Worm (Caenorhabditis elegans): ENCODE measurements around the gene snpc-3.1.
"Not testable (repeated sequence)": the region's sequence is repeated elsewhere in the genome, so short reads cannot be mapped to it uniquely, and the experiment has no call there.

The snpc-3.1 gene

DNA sequence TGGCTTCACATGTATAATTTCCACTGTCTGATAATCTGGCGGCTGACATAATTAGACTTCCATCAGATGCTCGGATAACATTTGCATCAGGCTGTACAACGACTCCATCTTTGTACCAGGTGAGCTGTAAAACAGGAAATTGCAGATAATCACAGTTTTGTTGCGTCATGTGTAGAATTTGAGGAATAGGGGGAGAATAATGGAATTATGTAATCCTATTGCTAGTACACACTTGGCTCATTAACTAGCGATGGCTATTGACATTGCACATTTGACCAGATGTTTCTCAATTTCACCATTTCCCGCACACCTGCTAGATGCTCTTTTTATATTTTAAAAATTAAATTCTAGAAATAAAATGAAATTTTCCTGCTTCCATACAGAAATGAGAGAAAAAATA lies 15.4 kb upstream of the snpc-3.1 start:
- TF ChIP-seq nhr-12 (tag; optimal IDR thresholded peaks at IDR 0.05) = no peak
- TF ChIP-seq unc-120 (tag; optimal IDR thresholded peaks at IDR 0.05; ENCODE audit: poor library complexity, severe bottlenecking) = no peak
- peak; percentile 32 for TF ChIP-seq cnd-1 (tag; optimal IDR thresholded peaks at IDR 0.05)
- no peak for TF ChIP-seq pha-4 (tag; optimal IDR thresholded peaks at IDR 0.05)
- no peak for TF ChIP-seq unc-39 (tag; optimal IDR thresholded peaks at IDR 0.05)
- TF ChIP-seq ceh-83 (GFP tag; optimal IDR thresholded peaks at IDR 0.05) = no peak
- TF ChIP-seq nhr-2 (tag; optimal IDR thresholded peaks at IDR 0.05) = peak; percentile 81
- TF ChIP-seq ceh-43 (GFP tag; optimal IDR thresholded peaks at IDR 0.05) = no peak
- peak; percentile 95 for TF ChIP-seq ces-1 (GFP tag; optimal IDR thresholded peaks at IDR 0.05)
- TF ChIP-seq bed-3 (GFP tag; optimal IDR thresholded peaks at IDR 0.05) = no peak
- TF ChIP-seq zip-8 (tag; optimal IDR thresholded peaks at IDR 0.05) = peak; percentile 89

DNA sequence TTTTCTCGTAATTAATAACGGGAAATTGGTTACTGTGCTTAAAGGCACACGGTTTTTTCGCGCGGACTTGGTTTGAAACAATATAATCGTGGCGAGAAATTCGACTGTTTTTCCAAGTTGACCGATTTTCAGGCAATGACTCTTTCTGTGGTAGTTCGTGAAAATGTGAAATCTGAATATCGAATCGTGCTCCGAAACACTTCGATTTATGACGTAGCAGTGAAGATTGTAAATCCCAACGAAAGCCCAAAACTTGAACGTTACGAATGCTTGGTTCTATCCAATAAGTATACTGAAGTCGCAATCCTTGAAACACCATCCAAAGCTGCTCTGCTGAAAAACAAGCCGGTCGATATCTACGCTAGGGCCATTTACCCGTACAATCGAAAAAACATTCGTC lies 8.0 kb upstream of the snpc-3.1 start:
- TF ChIP-seq unc-120 (tag; optimal IDR thresholded peaks at IDR 0.05; ENCODE audit: poor library complexity, severe bottlenecking) = no peak
- TF ChIP-seq snpc-4 (tag; optimal IDR thresholded peaks at IDR 0.05) = no peak
- no peak for TF ChIP-seq bed-3 (GFP tag; optimal IDR thresholded peaks at IDR 0.05)
- TF ChIP-seq mep-1 (tag; optimal IDR thresholded peaks at IDR 0.05) = no peak

DNA sequence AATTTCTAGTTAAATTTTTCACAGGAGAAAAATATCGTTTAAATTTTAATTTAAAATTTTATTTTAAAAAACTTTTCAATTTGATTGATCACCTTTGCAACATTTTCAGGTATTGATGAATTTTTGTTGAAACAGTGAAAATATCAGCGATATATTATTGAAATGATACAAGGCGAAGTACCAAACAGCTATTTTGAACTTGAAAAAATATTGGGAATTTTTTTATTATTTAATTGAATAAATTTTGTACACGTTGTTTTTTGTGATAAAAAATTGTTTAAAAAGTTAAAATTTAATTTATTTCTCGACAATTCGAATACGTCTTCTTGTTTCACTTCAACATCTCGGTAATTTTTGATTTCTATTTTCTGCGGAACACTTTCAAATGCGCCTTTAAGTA lies 7.6 kb upstream of the snpc-3.1 start, which contains the start of gene B0273.1:
Gene B0273.1, plus strand, starts transcription at position 301 of the 400 bp plus-strand sequence.
- TF ChIP-seq mls-2 (tag; optimal IDR thresholded peaks at IDR 0.05) (no peak), hlh-1 (tag; optimal IDR thresholded peaks at IDR 0.05) (no peak), nhr-237 (tag; optimal IDR thresholded peaks at IDR 0.05) (no peak), nhr-2 (tag; optimal IDR thresholded peaks at IDR 0.05) (no peak), mep-1 (tag; optimal IDR thresholded peaks at IDR 0.05) (no peak), zip-8 (tag; optimal IDR thresholded peaks at IDR 0.05) (no peak), drap-1 (GFP tag; optimal IDR thresholded peaks at IDR 0.05) (no peak), cnd-1 (tag; optimal IDR thresholded peaks at IDR 0.05) (no peak), unc-62 (GFP tag; optimal IDR thresholded peaks at IDR 0.05) (no peak), unc-39 (tag; optimal IDR thresholded peaks at IDR 0.05) (no peak), blmp-1 (tag; optimal IDR thresholded peaks at IDR 0.05) (no peak)

DNA sequence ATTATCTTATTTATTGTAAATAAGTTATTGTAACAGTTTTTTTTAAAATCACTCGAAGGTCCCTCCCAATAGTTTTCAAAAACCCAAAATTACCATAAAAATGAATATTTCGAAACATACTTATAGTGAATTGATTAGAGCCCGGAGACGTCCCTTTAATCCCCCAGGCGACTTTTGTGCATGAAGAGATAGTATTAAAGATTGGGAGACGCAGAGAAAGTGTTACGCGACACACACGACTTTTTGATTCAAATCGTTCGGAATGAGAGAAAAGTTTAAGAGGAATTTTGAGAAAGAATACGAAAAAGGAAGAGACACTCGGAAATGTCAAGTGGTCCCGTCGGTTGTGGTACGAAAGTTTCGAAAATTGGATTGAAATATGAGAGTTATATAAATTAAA lies 7.1 kb upstream of the snpc-3.1 start:
- TF ChIP-seq nhr-76 (tag; optimal IDR thresholded peaks at IDR 0.05) = no peak
- peak; percentile 28 for TF ChIP-seq ces-1 (GFP tag; optimal IDR thresholded peaks at IDR 0.05)

DNA sequence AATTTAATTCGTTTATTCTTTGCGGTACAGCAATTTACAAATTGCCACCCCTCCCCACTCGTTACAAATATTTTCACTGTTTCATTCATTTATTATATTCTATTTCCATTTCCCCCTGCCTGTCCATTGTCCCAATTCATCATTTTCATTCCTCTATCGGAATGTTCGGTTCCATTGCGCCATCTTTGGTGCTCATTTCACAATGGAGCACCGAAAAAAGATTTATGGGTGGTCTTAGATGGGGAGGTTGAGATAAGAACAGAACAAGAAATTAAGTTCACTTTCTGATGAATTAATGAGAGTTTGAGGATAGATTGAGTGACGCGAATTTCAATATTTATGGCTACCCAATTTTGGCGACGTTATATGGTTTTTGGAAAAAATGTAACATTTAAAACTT lies 6.1 kb upstream of the snpc-3.1 start:
- TF ChIP-seq drap-1 (GFP tag; optimal IDR thresholded peaks at IDR 0.05) = no peak
- TF ChIP-seq ham-2 (GFP tag; optimal IDR thresholded peaks at IDR 0.05) = no peak
- TF ChIP-seq sem-2 (GFP tag; optimal IDR thresholded peaks at IDR 0.05) = no peak
- TF ChIP-seq pha-4 (tag; optimal IDR thresholded peaks at IDR 0.05) = no peak
- TF ChIP-seq M03D4.4 (tag; optimal IDR thresholded peaks at IDR 0.05) = no peak
- TF ChIP-seq ceh-43 (GFP tag; optimal IDR thresholded peaks at IDR 0.05) = no peak
- TF ChIP-seq tbx-8 (GFP tag; optimal IDR thresholded peaks at IDR 0.05) = no peak
- TF ChIP-seq sptf-1 (tag; optimal IDR thresholded peaks at IDR 0.05) = no peak
- TF ChIP-seq unc-120 (tag; optimal IDR thresholded peaks at IDR 0.05; ENCODE audit: poor library complexity, severe bottlenecking) = no peak
- TF ChIP-seq nhr-237 (tag; optimal IDR thresholded peaks at IDR 0.05) = no peak
- no peak for TF ChIP-seq nhr-76 (tag; optimal IDR thresholded peaks at IDR 0.05)

DNA sequence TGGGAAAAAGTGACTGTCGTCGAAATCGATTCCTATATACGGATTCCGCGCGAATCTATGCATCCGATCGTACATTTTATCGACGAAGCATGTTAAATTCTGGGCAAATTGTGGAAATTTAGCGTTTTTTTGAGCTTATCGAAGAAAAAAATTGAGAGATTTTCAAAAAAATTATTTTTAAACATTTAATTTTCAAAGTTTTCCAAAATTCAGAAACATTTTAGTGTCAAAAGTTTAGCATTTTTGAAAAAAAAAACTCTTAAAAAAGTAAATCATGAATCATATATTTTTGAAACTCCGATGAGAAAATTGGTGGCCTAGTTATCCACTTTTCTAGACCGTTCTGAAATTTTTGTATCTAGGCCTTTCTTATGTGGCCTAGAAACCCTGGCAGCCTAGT lies 5.0 kb upstream of the snpc-3.1 start, which contains the start of gene B0273.115:
Gene B0273.115, minus strand, starts transcription at position 101 of the 400 bp plus-strand sequence.
- not testable (repeated sequence) for TF ChIP-seq ceh-83 (GFP tag; optimal IDR thresholded peaks at IDR 0.05); blmp-1 (tag; optimal IDR thresholded peaks at IDR 0.05); unc-120 (tag; optimal IDR thresholded peaks at IDR 0.05; ENCODE audit: poor library complexity, severe bottlenecking)

DNA sequence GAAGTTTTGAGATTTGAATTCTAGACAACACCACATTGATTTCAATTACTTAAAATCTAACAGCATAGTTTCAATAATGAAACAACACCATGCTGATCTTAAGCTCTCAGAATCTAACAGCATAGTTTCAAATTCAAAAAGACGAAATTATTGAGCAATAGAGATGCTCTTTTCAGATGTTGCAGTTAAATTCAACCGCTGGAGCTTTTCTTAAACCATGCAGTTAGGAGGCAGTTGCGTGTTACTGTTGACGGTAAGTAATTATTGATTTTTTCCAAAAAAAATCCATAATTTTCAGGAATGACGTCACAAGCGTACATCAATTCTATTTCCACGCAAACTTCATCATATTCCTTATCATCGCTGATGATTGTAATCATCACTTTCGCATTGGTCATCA lies 3.3 kb downstream of the snpc-3.1 start, which contains the start of gene T11F8.5:
Gene T11F8.5, plus strand, starts transcription at position 301 of the 400 bp plus-strand sequence.
- no peak for TF ChIP-seq tbx-8 (GFP tag; optimal IDR thresholded peaks at IDR 0.05)
- no peak for TF ChIP-seq snpc-4 (tag; optimal IDR thresholded peaks at IDR 0.05)
- no peak for TF ChIP-seq sem-2 (GFP tag; optimal IDR thresholded peaks at IDR 0.05)
- TF ChIP-seq flh-1 (GFP tag; optimal IDR thresholded peaks at IDR 0.05) = no peak
- TF ChIP-seq drap-1 (GFP tag; optimal IDR thresholded peaks at IDR 0.05) = no peak
- TF ChIP-seq lin-13 (tag; optimal IDR thresholded peaks at IDR 0.05) = no peak
- no peak for TF ChIP-seq nhr-12 (tag; optimal IDR thresholded peaks at IDR 0.05)
- TF ChIP-seq bed-3 (GFP tag; optimal IDR thresholded peaks at IDR 0.05) = no peak
- TF ChIP-seq unc-39 (tag; optimal IDR thresholded peaks at IDR 0.05) = no peak
- TF ChIP-seq nhr-76 (tag; optimal IDR thresholded peaks at IDR 0.05) = no peak
- no peak for TF ChIP-seq unc-62 (GFP tag; optimal IDR thresholded peaks at IDR 0.05)
- TF ChIP-seq ztf-11 (tag; optimal IDR thresholded peaks at IDR 0.05) = no peak
- no peak for TF ChIP-seq sptf-1 (tag; optimal IDR thresholded peaks at IDR 0.05)
- no peak for TF ChIP-seq mab-5 (tag; optimal IDR thresholded peaks at IDR 0.05)
- no peak for TF ChIP-seq ceh-39 (tag; optimal IDR thresholded peaks at IDR 0.05)
- no peak for TF ChIP-seq ham-2 (GFP tag; optimal IDR thresholded peaks at IDR 0.05)
- no peak for TF ChIP-seq lin-32 (GFP tag; optimal IDR thresholded peaks at IDR 0.05)
- TF ChIP-seq ces-1 (GFP tag; optimal IDR thresholded peaks at IDR 0.05) = no peak
- no peak for TF ChIP-seq unc-120 (tag; optimal IDR thresholded peaks at IDR 0.05; ENCODE audit: poor library complexity, severe bottlenecking)
